Fruit fly (Drosophila melanogaster) whole organism, embryonic: ENCODE results near the gene CG14545.

Source experiments
- Blimp-1 ChIP-seq: fragments of 200-800 bp; sonication (Bioruptor generic); optimal IDR thresholded peaks from 3 replicates; lab custom pipeline; 2018; ENCODE audit warnings: missing biosample characterization, missing genetic modification characterization, mild to moderate bottlenecking, moderate library complexity, missing genetic modification reagents
- CG10147 ChIP-seq: fragments of 200-800 bp; sonication (Bioruptor generic); optimal IDR thresholded peaks from 2 replicates; lab custom pipeline; 2019; ENCODE audit warnings: missing biosample characterization, mild to moderate bottlenecking, missing genetic modification characterization, moderate library complexity
- CG11723 ChIP-seq: fragments of 200-800 bp; sonication (Bioruptor generic); optimal IDR thresholded peaks from 2 replicates; lab custom pipeline; 2017; ENCODE audit warnings: missing biosample characterization, mild to moderate bottlenecking, missing genetic modification characterization
- CG12659 ChIP-seq: fragments of 200-800 bp; sonication (Bioruptor generic); optimal IDR thresholded peaks from 3 replicates; lab custom pipeline; 2017; ENCODE audit warnings: mild to moderate bottlenecking, missing biosample characterization, missing genetic modification reagents, missing genetic modification characterization
- CG18262 ChIP-seq: fragments of 200-800 bp; optimal IDR thresholded peaks from 3 replicates; lab custom pipeline; 2019; ENCODE audit warnings: missing biosample characterization, mild to moderate bottlenecking, missing genetic modification characterization, moderate library complexity
- CG43689 ChIP-seq: fragments of 200-800 bp; sonication (Bioruptor generic); IDR thresholded peaks from 2 replicates; pipeline ENCODE4 v1.3.6; 2022; ENCODE audit warnings: missing biosample characterization, missing genetic modification characterization
- CG8359 ChIP-seq: fragments of 200-800 bp; sonication (Bioruptor generic); optimal IDR thresholded peaks from 2 replicates; lab custom pipeline; 2017; ENCODE audit warnings: missing biosample characterization, mild to moderate bottlenecking, missing genetic modification characterization, borderline replicate concordance
- CrebB ChIP-seq: fragments of 200-800 bp; sonication (Bioruptor generic); optimal IDR thresholded peaks from 3 replicates; lab custom pipeline; 2018; ENCODE audit warnings: missing biosample characterization, mild to moderate bottlenecking, missing genetic modification characterization
- Hmr ChIP-seq: fragments of 200-800 bp; sonication (Bioruptor generic); optimal IDR thresholded peaks from 3 replicates; lab custom pipeline; 2017; ENCODE audit warnings: mild to moderate bottlenecking, missing biosample characterization, missing genetic modification reagents, missing genetic modification characterization
- Ptx1 ChIP-seq: fragments of 200-800 bp; sonication (Bioruptor generic); IDR thresholded peaks from 2 replicates; pipeline ENCODE4 v1.3.6; 2022; ENCODE audit warnings: missing biosample characterization, missing genetic modification characterization
- Rfx ChIP-seq: fragments of 200-800 bp; sonication (Bioruptor generic); IDR thresholded peaks from 2 replicates; pipeline ENCODE4 v1.3.6; 2022; ENCODE audit warnings: missing biosample characterization, missing genetic modification characterization
- ci ChIP-seq: fragments of 200-800 bp; sonication (Bioruptor generic); IDR thresholded peaks from 3 replicates; pipeline ENCODE4 v1.3.6; 2022; ENCODE audit warnings: missing biosample characterization, missing genetic modification characterization
- emc ChIP-seq: fragments of 200-800 bp; sonication (Bioruptor generic); optimal IDR thresholded peaks from 2 replicates; lab custom pipeline; 2016; ENCODE audit warnings: missing biosample characterization, missing genetic modification characterization
- esg ChIP-seq: fragments of 200-800 bp; sonication (Bioruptor generic); conservative IDR thresholded peaks from 2 replicates; pipeline ENCODE4 v1.3.6; 2022; ENCODE audit warnings: missing biosample characterization, missing genetic modification characterization
- kni ChIP-seq: fragments of 200-800 bp; sonication (Bioruptor generic); optimal IDR thresholded peaks from 3 replicates; lab custom pipeline; 2017; ENCODE audit warnings: mild to moderate bottlenecking, missing biosample characterization, missing genetic modification reagents, missing genetic modification characterization
- pfk ChIP-seq: fragments of 200-800 bp; sonication (Bioruptor generic); optimal IDR thresholded peaks from 2 replicates; lab custom pipeline; 2018; ENCODE audit warnings: missing biosample characterization, mild to moderate bottlenecking, missing genetic modification characterization, moderate library complexity
- tio ChIP-seq: fragments of 200-800 bp; sonication (Bioruptor generic); optimal IDR thresholded peaks from 2 replicates; lab custom pipeline; 2017; ENCODE audit warnings: missing biosample characterization, missing genetic modification characterization, inconsistent platforms
- trem ChIP-seq: fragments of 200-800 bp; optimal IDR thresholded peaks from 3 replicates; lab custom pipeline; 2019; ENCODE audit warnings: missing biosample characterization, mild to moderate bottlenecking, missing genetic modification characterization, moderate library complexity
- unpg ChIP-seq: fragments of 200-800 bp; sonication (Bioruptor generic); optimal IDR thresholded peaks from 3 replicates; lab custom pipeline; 2018; ENCODE audit warnings: missing biosample characterization, mild to moderate bottlenecking, missing genetic modification characterization, moderate library complexity
- zfh2 ChIP-seq: fragments of 200-800 bp; sonication (Bioruptor generic); optimal IDR thresholded peaks from 2 replicates; lab custom pipeline; 2016; ENCODE audit warnings: missing biosample characterization, missing genetic modification characterization

Gene CG14545

DNA sequence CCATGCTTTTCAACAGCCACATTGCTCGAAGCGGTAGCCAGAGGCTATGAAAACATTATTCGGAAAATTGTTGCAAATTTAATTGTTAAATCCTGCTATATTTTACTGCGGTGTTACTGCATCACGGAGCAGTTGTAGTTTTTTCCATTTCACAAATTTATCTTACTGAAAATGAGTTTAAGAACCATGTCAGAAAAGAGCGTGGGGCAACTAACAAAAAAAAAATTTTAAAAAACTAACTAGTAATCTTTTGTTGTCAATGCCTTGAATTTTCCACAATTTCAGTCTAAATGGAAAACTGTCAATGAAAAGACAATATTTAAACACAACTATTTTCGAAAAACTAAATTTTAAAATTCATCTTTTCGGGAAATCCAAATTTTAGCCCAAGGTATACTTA is 40.3 kb downstream of the CG14545 start, which contains the start of gene CG5024:
Gene CG5024 (plus strand): TSS at position 301 of the 400 bp plus-strand sequence.
- no peak for TF ChIP-seq unpg (GFP tag; lab: Kevin White, UChicago)
- no peak for TF ChIP-seq CG18262 (tag; lab: Kevin White, UChicago)
- TF ChIP-seq CG8359 (GFP tag; lab: Kevin White, UChicago): no peak
- TF ChIP-seq CrebB (tag; lab: Kevin White, UChicago): no peak
- no peak for TF ChIP-seq CG43689 (GFP tag; lab: Robert Waterston, UW)
- TF ChIP-seq tio (GFP tag; lab: Kevin White, UChicago): no peak
- no peak for TF ChIP-seq CG11723 (GFP tag; lab: Kevin White, UChicago)
- no peak for TF ChIP-seq trem
- TF ChIP-seq CG12659 (GFP tag; lab: Kevin White, UChicago): no peak
- TF ChIP-seq zfh2 (GFP tag; lab: Kevin White, UChicago): no peak
- no peak for TF ChIP-seq ci (GFP tag; lab: Robert Waterston, UW)
- TF ChIP-seq, all 482 proteins: peak for 0

dm6 chr3R:25806145-25806544 is 44.9 kb downstream of the CG14545 start, which contains the start of gene BG642167:
TSS of gene BG642167 (plus strand) at chr3R:25806445.
- no peak for TF ChIP-seq emc (GFP tag; lab: Kevin White, UChicago)
- TF ChIP-seq Rfx (GFP tag; lab: Robert Waterston, UW): no peak
- TF ChIP-seq Ptx1 (GFP tag; lab: Robert Waterston, UW): no peak
- no peak for TF ChIP-seq esg (GFP tag; lab: Robert Waterston, UW)
- no peak for TF ChIP-seq Blimp-1 (GFP tag; lab: Kevin White, UChicago)
- TF ChIP-seq Hmr: no peak
- no peak for TF ChIP-seq pfk (GFP tag; lab: Kevin White, UChicago)
- TF ChIP-seq kni (GFP tag; lab: Kevin White, UChicago): no peak
- TF ChIP-seq CG10147 (GFP tag; lab: Kevin White, UChicago): no peak
